Fruit fly (Drosophila melanogaster) whole organism, adult: ENCODE measurements around the gene CG33658.
A peak's percentile ranks its signal among the peaks of the same experiment; 100 is the strongest.

ENCODE experiments used
- CG11617 ChIP-seq: fragments of 200-800 bp; sonication (Bioruptor generic); optimal IDR thresholded peaks from 2 replicates; lab custom pipeline; 2017; ENCODE audit warnings: mild to moderate bottlenecking, missing biosample characterization, missing genetic modification reagents, missing genetic modification characterization
- CG12768 ChIP-seq: fragments of 200-800 bp; sonication (Bioruptor generic); optimal IDR thresholded peaks from 2 replicates; lab custom pipeline; 2017; ENCODE audit warnings: missing biosample characterization, missing genetic modification characterization, mild to moderate bottlenecking, moderate library complexity, missing genetic modification reagents
- CG14711 ChIP-seq: fragments of 200-800 bp; sonication (Bioruptor generic); optimal IDR thresholded peaks from 2 replicates; lab custom pipeline; 2018; ENCODE audit warnings: missing biosample characterization, mild to moderate bottlenecking, missing genetic modification characterization, moderate library complexity
- CG1620 ChIP-seq: fragments of 200-800 bp; sonication (Bioruptor generic); optimal IDR thresholded peaks from 2 replicates; lab custom pipeline; 2016; ENCODE audit warnings: missing biosample characterization, missing genetic modification characterization
- CG33017 ChIP-seq: fragments of 200-800 bp; sonication (Bioruptor generic); optimal IDR thresholded peaks from 2 replicates; lab custom pipeline; 2018; ENCODE audit warnings: missing biosample characterization, mild to moderate bottlenecking, missing genetic modification characterization, moderate library complexity
- CG5204 ChIP-seq: fragments of 200-800 bp; sonication (Bioruptor generic); optimal IDR thresholded peaks from 2 replicates; lab custom pipeline; 2016; ENCODE audit warnings: missing biosample characterization, missing genetic modification characterization
- CG7045 ChIP-seq: fragments of 200-800 bp; sonication (Bioruptor generic); optimal IDR thresholded peaks from 2 replicates; lab custom pipeline; 2017; ENCODE audit warnings: missing biosample characterization, mild to moderate bottlenecking, missing genetic modification characterization
- CG7101 ChIP-seq: fragments of 200-800 bp; sonication (Bioruptor generic); optimal IDR thresholded peaks from 2 replicates; lab custom pipeline; 2018; ENCODE audit warnings: missing biosample characterization, mild to moderate bottlenecking, missing genetic modification characterization, moderate library complexity
- Clk ChIP-seq: fragments of 200-800 bp; sonication (Bioruptor generic); optimal IDR thresholded peaks from 2 replicates; lab custom pipeline; 2017; ENCODE audit warnings: missing biosample characterization, missing genetic modification characterization
- Crg-1 ChIP-seq: fragments of 200-800 bp; sonication (Bioruptor generic); optimal IDR thresholded peaks from 2 replicates; lab custom pipeline; 2016; ENCODE audit warnings: missing biosample characterization, missing genetic modification characterization
- Hr96 ChIP-seq: fragments of 200-800 bp; sonication (Bioruptor generic); optimal IDR thresholded peaks from 2 replicates; lab custom pipeline; 2016; ENCODE audit warnings: missing biosample characterization, missing genetic modification characterization
- Mnt ChIP-seq: fragments of 200-800 bp; sonication (Bioruptor generic); optimal IDR thresholded peaks from 2 replicates; lab custom pipeline; 2016; ENCODE audit warnings: missing biosample characterization, mild to moderate bottlenecking, missing genetic modification characterization
- bab1 ChIP-seq: fragments of 200-800 bp; sonication (Bioruptor generic); optimal IDR thresholded peaks from 3 replicates; lab custom pipeline; 2019; ENCODE audit warnings: missing biosample characterization, mild to moderate bottlenecking, missing genetic modification characterization, moderate library complexity
- cic ChIP-seq: fragments of 200-800 bp; sonication (Bioruptor generic); optimal IDR thresholded peaks from 2 replicates; lab custom pipeline; 2017; ENCODE audit warnings: missing biosample characterization, mild to moderate bottlenecking, missing genetic modification characterization, moderate library complexity
- cnc ChIP-seq, 2 experiments: fragments of >200 bp; optimal IDR thresholded peaks; 2 replicates each; lab custom pipeline; 2017
- kay ChIP-seq: fragments of 200-800 bp; sonication (Bioruptor generic); peaks from one replicate; lab custom pipeline; 2016; ENCODE audit warnings: missing biosample characterization, missing genetic modification characterization, borderline replicate concordance
- ovo ChIP-seq: fragments of 200-800 bp; sonication (Bioruptor generic); optimal IDR thresholded peaks from 2 replicates; lab custom pipeline; 2016; ENCODE audit warnings: missing biosample characterization, missing genetic modification characterization
- pad ChIP-seq: fragments of 200-800 bp; sonication (Bioruptor generic); optimal IDR thresholded peaks from 3 replicates; lab custom pipeline; 2017; ENCODE audit warnings: missing biosample characterization, missing genetic modification characterization, mild to moderate bottlenecking, moderate library complexity, missing genetic modification reagents
- tj ChIP-seq: fragments of 200-800 bp; sonication (Bioruptor generic); optimal IDR thresholded peaks from 3 replicates; lab custom pipeline; 2017; ENCODE audit warnings: missing biosample characterization, mild to moderate bottlenecking, missing genetic modification characterization, moderate library complexity
- toe ChIP-seq: fragments of 200-800 bp; sonication (Bioruptor generic); optimal IDR thresholded peaks from 2 replicates; lab custom pipeline; 2016; ENCODE audit warnings: missing biosample characterization, missing genetic modification characterization

CG33658 gene

DNA sequence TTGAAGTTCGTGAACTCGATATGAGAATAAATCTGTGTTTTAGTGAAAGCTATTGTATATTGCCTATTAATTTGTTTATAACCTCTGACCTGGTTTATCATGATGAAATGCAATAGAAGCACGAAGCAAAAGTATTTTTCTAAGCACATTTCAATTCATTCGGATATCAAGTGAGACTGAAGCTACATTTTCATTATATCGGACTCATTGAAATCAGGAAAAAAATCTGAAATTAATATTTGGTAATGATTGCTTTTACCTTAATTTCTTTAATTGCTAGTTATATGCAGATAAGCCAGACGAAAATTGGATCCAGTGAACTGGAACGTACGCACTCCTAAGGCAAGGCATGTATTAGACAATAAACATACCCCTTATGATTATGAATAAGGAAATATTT lies at the start of gene CG33658:
Gene CG33658, minus strand, starts transcription at position 101 of the 400 bp plus-strand sequence.
- TF ChIP-seq cnc (optimal IDR thresholded peaks at IDR 0.05; lab: Kevin White, UChicago) (no peak), CG14711 (tag; lab: Kevin White, UChicago) (no peak)

DNA sequence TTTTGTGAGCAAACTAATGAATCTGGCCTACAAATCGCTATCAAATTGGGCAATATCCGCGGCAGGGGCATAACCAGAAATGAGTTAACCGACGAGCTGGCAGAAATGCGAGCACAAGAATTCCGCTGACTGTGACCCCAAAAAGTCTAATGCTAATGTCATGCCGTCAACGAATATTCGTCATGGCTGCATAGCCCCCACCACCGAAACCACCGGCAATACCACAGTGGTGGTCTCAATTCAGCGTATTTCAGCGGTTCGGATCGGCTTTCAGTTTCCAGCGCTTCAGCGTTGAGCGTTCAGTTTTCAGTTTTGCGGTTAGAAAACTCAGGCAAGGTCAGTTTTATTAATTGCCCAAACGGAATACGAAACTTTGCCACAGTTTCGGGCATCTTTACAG lies 49.3 kb upstream of the CG33658 start:
- TF ChIP-seq CG5204 (GFP tag; lab: Kevin White, UChicago) (no peak), tj (GFP tag; lab: Kevin White, UChicago) (peak; percentile 92)

DNA sequence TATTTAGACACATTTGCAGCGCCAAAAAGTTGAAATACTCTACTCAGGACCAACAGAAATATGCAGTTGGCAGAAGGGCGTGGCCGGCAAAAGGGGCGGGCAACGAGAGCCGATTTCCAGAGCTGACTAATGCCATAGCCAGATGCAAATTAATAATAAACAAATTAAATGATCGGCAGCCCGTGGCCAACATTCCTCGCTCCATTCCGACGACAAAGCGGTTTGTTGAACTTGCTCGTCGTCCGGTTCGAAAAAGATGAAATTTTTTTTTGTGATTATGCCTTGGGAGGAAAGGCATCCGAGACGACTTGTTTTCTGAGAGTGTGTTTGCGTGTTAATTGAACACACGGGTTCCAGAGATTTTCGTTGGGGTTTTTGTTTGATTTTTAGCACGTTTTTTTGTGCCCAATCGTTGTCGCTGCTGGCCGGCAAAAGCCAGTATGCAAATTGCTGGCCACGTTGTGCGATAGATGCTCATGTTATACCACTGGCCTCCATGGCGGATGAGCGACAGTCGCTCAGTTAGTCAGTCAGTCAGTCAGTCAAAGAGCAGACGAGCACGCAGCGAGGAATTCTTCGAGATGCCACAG lies 48.4 kb upstream of the CG33658 start:
- TF ChIP-seq Mnt (no peak), pad (no peak), CG1620 (GFP tag; lab: Kevin White, UChicago) (no peak), kay (GFP tag; lab: Kevin White, UChicago) (no peak), CG11617 (GFP tag; lab: Kevin White, UChicago) (no peak), CG12768 (GFP tag; lab: Kevin White, UChicago) (no peak), CG5204 (GFP tag; lab: Kevin White, UChicago) (no peak), toe (no peak)

DNA sequence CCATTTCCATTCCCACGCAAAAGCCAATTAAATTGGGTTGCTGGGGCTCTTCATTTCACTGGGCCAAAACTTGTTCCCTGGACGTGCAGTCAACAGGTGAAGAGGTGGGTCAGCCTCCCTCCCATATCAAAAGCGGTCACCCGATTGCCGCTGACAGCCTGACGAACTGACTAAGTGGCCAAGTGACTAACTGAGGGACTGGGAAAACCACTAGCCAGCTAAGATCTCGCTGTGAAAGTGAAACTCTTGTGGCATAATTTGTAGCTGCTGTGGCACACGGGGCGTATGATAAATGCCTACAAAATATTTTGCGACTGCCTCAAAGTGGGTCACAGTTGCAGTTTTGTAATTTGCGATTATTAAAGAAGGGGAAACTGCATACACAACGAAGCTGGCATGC lies 47.5 kb upstream of the CG33658 start:
- TF ChIP-seq Hr96 (GFP tag; lab: Kevin White, UChicago) (no peak), ovo (GFP tag; lab: Kevin White, UChicago) (no peak), tj (GFP tag; lab: Kevin White, UChicago) (no peak), CG1620 (GFP tag; lab: Kevin White, UChicago) (no peak)

DNA sequence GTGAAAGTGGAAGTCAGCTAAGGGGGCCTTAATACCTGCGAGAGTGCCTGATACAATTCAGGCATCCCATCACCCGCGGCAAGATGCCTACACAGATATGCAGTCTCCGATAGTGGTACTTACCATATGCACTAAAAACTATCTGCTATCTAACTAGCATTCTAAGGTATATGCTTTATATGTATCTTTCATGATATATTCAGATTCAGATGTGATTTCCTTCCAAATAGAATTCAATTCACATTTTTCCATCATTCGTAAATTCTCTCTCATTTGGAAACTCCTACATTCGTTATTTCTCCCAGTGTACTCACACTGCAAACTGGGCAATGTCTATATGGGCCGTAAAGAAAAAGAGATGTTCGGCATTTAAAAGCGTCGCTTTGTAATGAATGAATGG lies 45.5 kb upstream of the CG33658 start:
- TF ChIP-seq CG14711 (tag; lab: Kevin White, UChicago) (no peak), CG11617 (GFP tag; lab: Kevin White, UChicago) (no peak)

DNA sequence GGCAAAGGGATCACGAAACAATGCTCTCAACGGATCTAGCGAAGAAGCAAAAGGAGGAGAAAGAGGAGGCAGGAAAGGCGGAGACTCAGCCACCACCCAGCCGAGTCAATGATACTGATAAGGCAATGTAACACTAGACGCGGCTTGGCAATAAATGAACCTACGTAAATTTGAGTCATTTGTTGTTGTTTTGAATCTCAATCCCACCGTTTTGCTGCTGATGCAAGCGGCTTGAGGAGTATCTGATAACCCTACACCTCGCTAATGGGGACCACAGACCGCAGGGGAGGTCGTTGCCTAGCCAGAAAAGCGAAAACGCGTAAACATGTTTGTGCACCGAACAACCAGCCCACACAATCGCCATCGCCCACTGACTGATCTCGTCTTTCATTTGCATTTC lies 37.7 kb upstream of the CG33658 start:
- TF ChIP-seq CG33017 (tag; lab: Kevin White, UChicago): no peak
- peak; percentile 90 for TF ChIP-seq tj (GFP tag; lab: Kevin White, UChicago)
- TF ChIP-seq bab1 (GFP tag; lab: Kevin White, UChicago): no peak
- no peak for TF ChIP-seq cnc (optimal IDR thresholded peaks at IDR 0.05; lab: Kevin White, UChicago)
- no peak for TF ChIP-seq CG11617 (GFP tag; lab: Kevin White, UChicago)
- TF ChIP-seq cic: no peak

DNA sequence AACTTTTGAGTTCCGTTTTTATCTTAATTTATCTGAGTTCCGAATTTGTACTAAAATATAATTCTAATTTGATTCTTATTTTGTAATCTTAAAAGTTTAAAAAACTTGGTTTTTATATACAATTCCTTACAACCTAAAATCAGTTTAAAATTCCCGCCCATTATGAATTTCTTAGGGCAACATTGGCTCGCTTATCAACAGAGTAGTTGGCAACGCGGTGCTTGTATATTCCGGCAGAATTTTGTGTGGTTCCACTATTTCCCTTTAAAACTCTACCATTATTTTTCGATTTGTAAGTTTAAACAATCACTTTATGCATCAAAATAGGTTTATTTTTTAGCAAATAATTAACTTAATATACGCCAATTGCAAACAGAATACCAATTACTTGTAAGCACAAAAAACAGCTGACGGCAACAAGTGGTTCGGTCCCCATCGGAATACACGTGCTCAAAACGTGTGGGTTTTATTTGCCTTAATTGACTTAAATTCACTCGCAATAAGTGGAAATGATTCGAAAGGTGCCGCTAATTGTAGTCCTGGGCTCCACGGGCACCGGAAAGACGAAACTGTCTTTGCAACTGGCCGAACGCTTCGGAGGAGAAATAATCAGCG lies 36.0 kb upstream of the CG33658 start, which contains the start of the genes CG11089 and CG31381:
Gene CG11089, plus strand, starts transcription at position 203 of the 615 bp plus-strand sequence.
Gene CG31381, plus strand, starts transcription at position 203 of the 615 bp plus-strand sequence.
- TF ChIP-seq CG14711 (tag; lab: Kevin White, UChicago) (no peak), CG7101 (no peak), CG5204 (GFP tag; lab: Kevin White, UChicago) (no peak), ovo (GFP tag; lab: Kevin White, UChicago) (no peak), CG1620 (GFP tag; lab: Kevin White, UChicago) (no peak), tj (GFP tag; lab: Kevin White, UChicago) (peak; percentile 46), CG33017 (tag; lab: Kevin White, UChicago) (no peak), Clk (GFP tag; lab: Kevin White, UChicago) (no peak), bab1 (GFP tag; lab: Kevin White, UChicago) (no peak), toe (no peak), cnc (optimal IDR thresholded peaks at IDR 0.05; lab: Kevin White, UChicago) (no peak), Mnt (peak; percentile 80), CG11617 (GFP tag; lab: Kevin White, UChicago) (no peak), CG12768 (GFP tag; lab: Kevin White, UChicago) (no peak), pad (no peak)

DNA sequence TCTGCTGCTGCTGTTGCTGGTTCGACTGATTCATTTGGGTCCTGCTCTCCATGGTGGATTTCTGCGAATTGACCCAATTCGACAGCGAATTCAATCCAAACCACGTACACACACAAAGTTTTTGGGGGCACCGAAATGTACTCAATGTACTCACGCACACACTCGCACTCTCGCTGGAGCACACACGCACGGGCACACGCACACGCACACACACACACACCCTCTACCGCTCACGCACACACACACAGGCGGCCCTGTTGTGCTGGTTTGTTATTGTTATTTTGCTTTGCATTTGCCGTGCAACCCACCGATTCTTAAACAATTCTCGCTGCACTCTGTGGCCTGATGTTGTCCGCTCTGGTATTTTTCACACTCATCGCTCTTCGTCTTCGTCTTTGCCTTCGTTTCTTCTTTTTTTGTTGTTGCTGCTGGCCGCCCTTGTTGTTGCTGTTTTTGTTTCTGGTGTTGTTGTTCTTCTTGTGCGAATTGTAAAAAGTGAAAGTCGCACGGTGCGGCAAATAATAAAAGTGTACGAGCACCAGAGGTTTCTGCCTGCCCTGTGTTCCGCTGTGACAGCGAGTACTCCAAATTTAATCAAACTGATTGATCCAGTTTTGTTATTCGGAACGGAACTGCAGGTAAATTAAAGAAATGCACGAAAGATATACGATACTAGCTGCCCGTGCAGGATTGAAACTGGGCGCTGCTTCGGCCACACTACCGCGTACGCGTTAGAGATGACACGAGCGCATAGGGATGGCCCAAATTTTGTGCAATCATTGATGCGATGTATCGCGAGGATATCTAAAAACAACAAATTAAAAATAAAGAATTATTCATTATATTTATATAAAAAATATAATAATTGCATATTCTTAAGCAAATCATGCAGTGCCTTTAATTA lies 35.2 kb upstream of the CG33658 start, which contains the start of gene CG3744:
Gene CG3744, minus strand, starts transcription at position 716 of the 904 bp plus-strand sequence.
- TF ChIP-seq Crg-1 (GFP tag; lab: Kevin White, UChicago): peak; percentile 79
- peak; percentile 80 for TF ChIP-seq CG1620 (GFP tag; lab: Kevin White, UChicago)
- peak; percentile 87 for TF ChIP-seq CG7045 (GFP tag; lab: Kevin White, UChicago)
- TF ChIP-seq CG12768 (GFP tag; lab: Kevin White, UChicago): peak; percentile 85
- no peak for TF ChIP-seq cnc (optimal IDR thresholded peaks at IDR 0.05; lab: Kevin White, UChicago)
- TF ChIP-seq CG14711 (tag; lab: Kevin White, UChicago): peak; percentile 70
- no peak for TF ChIP-seq kay (GFP tag; lab: Kevin White, UChicago)
- peak; percentile 84 for TF ChIP-seq ovo (GFP tag; lab: Kevin White, UChicago)
- peak; percentile 50 for TF ChIP-seq Hr96 (GFP tag; lab: Kevin White, UChicago)
- peak; percentile 50 for TF ChIP-seq cic
- no peak for TF ChIP-seq Mnt
- peak; percentile 80 for TF ChIP-seq bab1 (GFP tag; lab: Kevin White, UChicago)
- peak; percentile 82 for TF ChIP-seq Clk (GFP tag; lab: Kevin White, UChicago)
- peak; percentile 84 for TF ChIP-seq toe
- TF ChIP-seq CG11617 (GFP tag; lab: Kevin White, UChicago): peak; percentile 81
- peak; percentile 34 for TF ChIP-seq tj (GFP tag; lab: Kevin White, UChicago)
- peak; percentile 67 for TF ChIP-seq pad
- TF ChIP-seq CG33017 (tag; lab: Kevin White, UChicago): peak; percentile 82
- TF ChIP-seq CG7101: peak; percentile 83
- TF ChIP-seq CG5204 (GFP tag; lab: Kevin White, UChicago): peak; percentile 72
